Worm (Caenorhabditis elegans): Measurements from ENCODE around the gene F15H10.9.

Gene F15H10.9

DNA sequence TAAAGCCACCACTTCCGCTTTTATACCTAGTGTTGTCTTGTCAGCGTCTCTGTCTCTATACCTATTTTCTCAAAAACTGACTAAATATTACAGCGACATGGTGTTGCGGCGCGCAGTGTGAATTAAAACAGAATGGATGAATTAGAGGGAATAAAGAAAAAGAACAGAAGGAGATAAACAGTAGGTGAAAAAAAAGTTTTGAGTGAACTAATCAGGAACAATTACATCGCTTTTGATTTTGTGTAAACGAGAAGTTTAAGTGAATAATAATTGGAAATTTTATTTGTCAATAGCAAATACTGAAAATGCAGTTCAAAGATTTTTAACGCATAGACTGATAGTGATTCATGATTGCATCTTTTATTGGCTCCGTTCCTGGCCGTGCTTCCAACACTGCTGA, 10.6 kb upstream of the F15H10.9 start, which contains the start of gene col-12:
Gene col-12 (minus strand): TSS at position 101 of the 400 bp plus-strand sequence.
- TF ChIP-seq ceh-82 (tag; optimal IDR thresholded peaks at IDR 0.05) = no peak
- TF ChIP-seq nhr-20 (tag; optimal IDR thresholded peaks at IDR 0.05) = no peak
- no peak for TF ChIP-seq lin-39 (tag; optimal IDR thresholded peaks at IDR 0.05)
- TF ChIP-seq elt-2 (tag; optimal IDR thresholded peaks at IDR 0.05) = no peak
- TF ChIP-seq nhr-28 (tag; optimal IDR thresholded peaks at IDR 0.05) = no peak
- no peak for TF ChIP-seq unc-62 (GFP tag; optimal IDR thresholded peaks at IDR 0.05)
- no peak for TF ChIP-seq zag-1 (tag; optimal IDR thresholded peaks at IDR 0.05)
- TF ChIP-seq pag-3 (tag; optimal IDR thresholded peaks at IDR 0.05; ENCODE audit: borderline replicate concordance, insufficient read depth) = no peak
- TF ChIP-seq lin-35 (GFP tag; optimal IDR thresholded peaks at IDR 0.05) = no peak

DNA sequence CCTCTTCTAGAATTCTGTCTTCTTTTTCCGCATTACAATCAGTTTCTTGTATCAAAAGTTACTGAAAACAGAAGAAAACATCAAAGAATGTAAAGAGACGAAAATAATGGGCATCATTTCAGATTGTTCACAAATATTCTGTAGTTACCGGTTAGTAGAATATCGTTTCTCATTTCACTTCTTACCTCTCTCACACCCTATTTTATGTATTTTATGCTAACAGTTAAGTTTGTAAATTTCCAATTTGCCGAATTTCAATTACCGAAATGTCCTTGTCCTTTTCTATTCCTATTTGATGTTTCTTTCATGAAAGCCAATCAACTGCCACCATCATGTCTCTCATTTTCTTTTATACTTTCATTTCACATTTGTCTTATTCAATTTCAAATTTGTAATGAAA, 9.0 kb upstream of the F15H10.9 start:
- TF ChIP-seq nhr-85 (tag) (peak; percentile 64), egl-27 (tag; optimal IDR thresholded peaks at IDR 0.05) (no peak)

DNA sequence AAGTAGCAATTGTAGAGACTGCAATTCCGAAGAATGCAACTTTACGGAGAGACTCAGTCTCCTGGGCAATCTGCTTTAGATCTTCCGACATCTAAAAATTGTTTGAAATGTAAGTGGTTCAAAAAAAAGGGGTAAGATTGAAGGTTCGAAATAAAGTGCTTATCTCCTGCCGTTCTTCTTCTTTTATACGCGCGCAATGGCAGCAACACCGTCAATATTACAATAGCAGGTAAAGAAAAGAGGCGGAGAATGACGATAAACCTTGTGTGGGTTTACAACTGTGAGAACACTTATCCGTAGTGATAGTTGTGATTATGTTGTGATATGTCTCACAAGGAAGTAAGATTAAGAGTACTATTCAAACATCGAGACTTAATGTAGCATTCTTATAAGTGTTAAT, 7.3 kb upstream of the F15H10.9 start, which contains the start of gene col-13:
Gene col-13 (minus strand): TSS at position 101 of the 400 bp plus-strand sequence.
- TF ChIP-seq isw-1 (GFP tag; IDR thresholded peaks at IDR 0.05) (no peak), jun-1 (tag; optimal IDR thresholded peaks at IDR 0.05) (no peak), hlh-17 (GFP tag; optimal IDR thresholded peaks at IDR 0.05; ENCODE audit: borderline replicate concordance) (no peak), unc-130 (tag; optimal IDR thresholded peaks at IDR 0.05) (no peak)

DNA sequence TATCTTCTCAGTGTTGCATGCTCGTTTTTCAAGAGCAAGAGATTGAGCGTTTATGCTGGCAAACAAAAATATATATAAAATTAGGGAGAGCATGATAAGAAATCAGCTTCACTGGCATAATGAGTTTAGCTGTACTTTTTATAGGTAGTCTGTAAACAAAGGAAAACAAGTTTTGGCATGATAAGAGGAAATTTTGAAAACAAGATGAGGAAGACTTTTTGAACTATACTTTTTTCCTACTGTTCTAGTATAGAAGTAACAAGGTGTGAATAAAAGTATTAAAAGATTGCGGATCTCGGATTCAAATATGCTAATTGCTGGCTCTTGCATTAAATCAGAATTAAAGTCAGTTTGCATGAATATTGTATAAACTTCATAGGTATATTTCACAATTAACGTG, 4.5 kb upstream of the F15H10.9 start, which contains the start of gene F15H10.5:
Gene F15H10.5 (minus strand): TSS at position 101 of the 400 bp plus-strand sequence.
- TF ChIP-seq pqm-1 (tag; optimal IDR thresholded peaks at IDR 0.05) = no peak

DNA sequence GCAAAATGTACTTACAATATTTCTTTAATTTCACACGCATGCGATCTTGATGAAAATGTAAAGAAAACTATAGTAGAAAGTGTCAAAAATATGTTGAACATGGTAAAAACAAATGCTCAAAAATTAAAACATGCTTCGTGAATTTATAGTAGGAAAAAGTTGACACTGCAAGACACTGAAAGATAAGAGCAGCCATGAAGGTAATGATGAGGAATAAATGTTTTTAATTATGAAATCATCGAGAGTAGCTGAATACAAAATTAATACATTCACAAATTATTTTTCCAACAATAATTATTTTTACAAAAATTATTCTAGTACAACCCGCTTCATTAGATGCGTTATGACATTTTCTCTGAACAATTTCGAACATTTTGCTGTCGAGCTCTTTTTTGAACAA, 2.4 kb upstream of the F15H10.9 start, which contains the start of gene F15H10.10:
Gene F15H10.10 (minus strand): TSS at position 101 of the 400 bp plus-strand sequence.
- TF ChIP-seq dpl-1 (GFP tag; optimal IDR thresholded peaks at IDR 0.05) (no peak), grh-1 (GFP tag; IDR thresholded peaks at IDR 0.05) (no peak), aly-2 (tag; optimal IDR thresholded peaks at IDR 0.05) (no peak), pqm-1 (tag; optimal IDR thresholded peaks at IDR 0.05) (no peak), tbx-2 (tag; optimal IDR thresholded peaks at IDR 0.05) (no peak), unc-98 (GFP tag; IDR thresholded peaks at IDR 0.05) (no peak), nhr-237 (tag; optimal IDR thresholded peaks at IDR 0.05) (no peak)

DNA sequence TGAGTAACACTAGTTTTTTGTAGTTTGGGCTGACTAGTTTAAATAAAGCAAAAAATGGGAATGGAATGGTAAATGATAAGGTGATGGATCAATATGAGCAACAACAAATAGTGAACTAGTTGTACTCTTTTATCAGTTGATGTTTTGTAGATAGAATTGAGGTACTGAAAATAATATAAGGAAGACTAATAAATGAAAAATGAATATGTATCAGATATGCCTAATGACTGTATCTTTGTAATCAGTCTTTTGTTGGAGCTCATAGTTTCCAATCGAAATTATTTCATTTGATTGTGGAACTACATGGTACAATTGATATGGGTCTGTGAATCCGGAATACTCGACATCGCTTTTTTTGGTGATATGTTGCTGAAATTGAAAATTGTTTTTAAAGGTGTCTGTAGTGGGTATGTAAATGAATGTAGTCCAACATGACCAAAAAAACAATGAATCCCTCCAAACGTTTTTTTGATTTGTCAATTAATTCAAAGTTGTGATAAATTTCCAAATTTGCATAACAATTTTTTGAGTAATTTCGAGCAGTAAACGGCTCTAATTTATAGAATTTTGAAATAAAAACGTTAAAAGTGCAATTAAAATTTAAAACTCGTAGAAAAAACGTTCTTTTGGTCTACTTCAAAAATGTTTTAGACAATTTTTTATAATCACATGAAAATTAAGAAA, 4.3 kb downstream of the F15H10.9 start, which contains the start of gene F15H10.12:
Gene F15H10.12 (minus strand): TSS at position 51 of the 684 bp plus-strand sequence.
- TF ChIP-seq pag-3 (tag; optimal IDR thresholded peaks at IDR 0.05; ENCODE audit: borderline replicate concordance, insufficient read depth) (no peak), lin-15B (tag; optimal IDR thresholded peaks at IDR 0.05) (no peak), ama-1 (optimal IDR thresholded peaks at IDR 0.05) (no peak), lir-3 (tag; optimal IDR thresholded peaks at IDR 0.05; ENCODE audit: poor library complexity) (no peak), tbx-2 (tag; optimal IDR thresholded peaks at IDR 0.05) (no peak), efl-1 (optimal IDR thresholded peaks at IDR 0.05) (no peak), efl-1 (GFP tag; optimal IDR thresholded peaks at IDR 0.05 in 1 of 2) (no peak), ets-5 (GFP tag; IDR thresholded peaks at IDR 0.05) (no peak)

DNA sequence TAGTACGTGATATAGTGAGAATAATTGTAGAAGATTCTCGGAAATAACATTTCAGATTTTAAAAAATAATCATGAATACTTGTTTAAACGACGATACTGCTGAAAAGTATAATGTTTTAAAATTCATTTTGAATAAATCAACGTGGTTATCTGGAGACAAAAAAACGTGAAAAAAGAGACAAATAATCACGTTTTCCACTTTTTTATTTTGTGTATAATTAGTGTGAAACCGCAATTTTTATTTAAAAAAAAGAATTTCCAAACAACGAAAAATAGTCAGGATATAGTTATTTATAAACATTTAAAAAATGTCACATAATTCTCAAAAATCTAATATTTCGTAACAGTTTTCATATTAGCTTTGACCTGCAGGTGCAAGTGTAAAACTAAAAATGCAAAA, 8.2 kb downstream of the F15H10.9 start, which contains the start of gene F15H10.7:
Gene F15H10.7 (minus strand): TSS at position 101 of the 400 bp plus-strand sequence.
- TF ChIP-seq C04F5.9 (tag; optimal IDR thresholded peaks at IDR 0.05) (no peak), lin-35 (GFP tag; optimal IDR thresholded peaks at IDR 0.05) (no peak), elt-3 (tag; optimal IDR thresholded peaks at IDR 0.05) (no peak), unc-62 (GFP tag; optimal IDR thresholded peaks at IDR 0.05) (no peak), snu-23 (GFP tag; optimal IDR thresholded peaks at IDR 0.05) (no peak), Y116A8C.19 (tag; optimal IDR thresholded peaks at IDR 0.05; ENCODE audit: borderline replicate concordance) (no peak), tbx-2 (tag; optimal IDR thresholded peaks at IDR 0.05) (no peak), vab-15 (tag; optimal IDR thresholded peaks at IDR 0.05) (no peak), lin-39 (tag; optimal IDR thresholded peaks at IDR 0.05) (no peak), ceh-8 (GFP tag; optimal IDR thresholded peaks at IDR 0.05) (no peak)
